Fruit fly (Drosophila melanogaster) whole organism, embryonic: ENCODE data around the gene CG6398.

Experiments used
- Abd-B ChIP-seq: fragments of 200-800 bp; sonication (Bioruptor generic); optimal IDR thresholded peaks from 2 replicates; lab custom pipeline; 2018; ENCODE audit warnings: missing biosample characterization, mild to moderate bottlenecking, missing genetic modification characterization, moderate library complexity
- CG10979 ChIP-seq: fragments of 200-800 bp; sonication (Bioruptor generic); optimal IDR thresholded peaks from 2 replicates; lab custom pipeline; 2018; ENCODE audit warnings: missing biosample characterization, mild to moderate bottlenecking, missing genetic modification characterization, moderate library complexity
- CG13123 ChIP-seq: fragments of 200-800 bp; sonication (Bioruptor generic); optimal IDR thresholded peaks from 2 replicates; lab custom pipeline; 2016; ENCODE audit warnings: missing biosample characterization, missing genetic modification characterization
- CG15601 ChIP-seq: fragments of 200-800 bp; sonication (Bioruptor generic); optimal IDR thresholded peaks from 3 replicates; lab custom pipeline; 2019; ENCODE audit warnings: missing biosample characterization, mild to moderate bottlenecking, missing genetic modification characterization, moderate library complexity
- CG18011 ChIP-seq: fragments of 200-800 bp; sonication (Bioruptor generic); optimal IDR thresholded peaks from 2 replicates; lab custom pipeline; 2017; ENCODE audit warnings: missing biosample characterization, missing genetic modification characterization, mild to moderate bottlenecking, moderate library complexity, missing genotype
- CG33557 ChIP-seq: fragments of 200-800 bp; sonication (Bioruptor generic); optimal IDR thresholded peaks from 2 replicates; lab custom pipeline; 2019; ENCODE audit warnings: missing biosample characterization, mild to moderate bottlenecking, missing genetic modification characterization, moderate library complexity
- CG6254 ChIP-seq: fragments of 200-800 bp; sonication (Bioruptor generic); optimal IDR thresholded peaks from 3 replicates; lab custom pipeline; 2017; ENCODE audit warnings: mild to moderate bottlenecking, missing biosample characterization, missing genetic modification reagents, missing genetic modification characterization
- CG6683 ChIP-seq: fragments of 200-800 bp; sonication (Bioruptor generic); optimal IDR thresholded peaks from 2 replicates; lab custom pipeline; 2017; ENCODE audit warnings: missing biosample characterization, mild to moderate bottlenecking, missing genetic modification characterization, missing genetic modification reagents
- CG8359 ChIP-seq: fragments of 200-800 bp; sonication (Bioruptor generic); optimal IDR thresholded peaks from 2 replicates; lab custom pipeline; 2017; ENCODE audit warnings: missing biosample characterization, mild to moderate bottlenecking, missing genetic modification characterization, borderline replicate concordance
- CG9797 ChIP-seq: fragments of 200-800 bp; sonication (Bioruptor generic); optimal IDR thresholded peaks from 3 replicates; lab custom pipeline; 2018; ENCODE audit warnings: missing biosample characterization, mild to moderate bottlenecking, missing genetic modification characterization
- D ChIP-seq, 2 experiments: fragments of 200-800 bp in 1 of 2; fragments of >200 bp in 1 of 2; sonication (Bioruptor generic) in 1 of 2; optimal IDR thresholded peaks; 2 replicates in 1 of 2; 3 replicates in 1 of 2; lab custom pipeline; 2017; ENCODE audit warnings: mild to moderate bottlenecking in 1 of 2, missing biosample characterization in 1 of 2, missing genetic modification characterization in 1 of 2, missing genetic modification reagents in 1 of 2
- Dfd ChIP-seq, 2 experiments: fragments of >200 bp; optimal IDR thresholded peaks; 2 replicates each; lab custom pipeline; 2017; ENCODE audit warnings: missing biosample characterization in 2 of 2, missing genetic modification characterization in 2 of 2
- E2f1 ChIP-seq: fragments of 200-800 bp; sonication (Bioruptor generic); IDR thresholded peaks from 2 replicates; pipeline ENCODE4 v1.3.6; 2022; ENCODE audit warnings: missing biosample characterization, missing genetic modification characterization
- Ets65A ChIP-seq: fragments of 200-800 bp; sonication (Bioruptor generic); peaks from one replicate; lab custom pipeline; 2016; ENCODE audit warnings: missing biosample characterization, missing genetic modification characterization
- Fer2 ChIP-seq: fragments of 200-800 bp; sonication (Bioruptor generic); optimal IDR thresholded peaks from 2 replicates; lab custom pipeline; 2018; ENCODE audit warnings: missing biosample characterization, mild to moderate bottlenecking, missing genetic modification characterization, moderate library complexity
- H2.0 ChIP-seq: fragments of 200-800 bp; sonication (Bioruptor generic); IDR thresholded peaks from 2 replicates; pipeline ENCODE4 v1.3.6; 2022; ENCODE audit warnings: missing biosample characterization, missing genetic modification characterization
- HHEX ChIP-seq: fragments of 200-800 bp; sonication (Bioruptor generic); optimal IDR thresholded peaks from 3 replicates; lab custom pipeline; 2017; ENCODE audit warnings: missing biosample characterization, mild to moderate bottlenecking, missing genetic modification characterization, missing genetic modification reagents
- HLH4C ChIP-seq: fragments of 200-800 bp; sonication (Bioruptor generic); IDR thresholded peaks from 3 replicates; pipeline ENCODE4 v1.3.6; 2022; ENCODE audit warnings: missing biosample characterization, missing genetic modification characterization; ENCODE audit not compliant: partially characterized antibody
- Hey ChIP-seq: fragments of 200-800 bp; sonication (Bioruptor generic); optimal IDR thresholded peaks from 3 replicates; lab custom pipeline; 2018; ENCODE audit warnings: missing biosample characterization, mild to moderate bottlenecking, missing genetic modification characterization
- Hr3 ChIP-seq: fragments of 200-800 bp; sonication (Bioruptor generic); optimal IDR thresholded peaks from 3 replicates; lab custom pipeline; 2016; ENCODE audit warnings: missing biosample characterization, missing genetic modification characterization
- Hr51 ChIP-seq, 2 experiments: fragments of 200-800 bp; sonication (Bioruptor generic); optimal IDR thresholded peaks; 2 replicates in 1 of 2; 3 replicates in 1 of 2; lab custom pipeline; 2016 to 2018; ENCODE audit warnings: missing biosample characterization in 2 of 2, missing genetic modification characterization in 2 of 2, mild to moderate bottlenecking in 1 of 2, moderate library complexity in 1 of 2
- Lim3 ChIP-seq: fragments of 200-800 bp; sonication (Bioruptor generic); IDR thresholded peaks from 2 replicates; pipeline ENCODE4 v1.3.6; 2022; ENCODE audit warnings: missing biosample characterization, missing genetic modification characterization
- Neu2 ChIP-seq: fragments of 200-800 bp; sonication (Bioruptor generic); optimal IDR thresholded peaks from 3 replicates; lab custom pipeline; 2016; ENCODE audit warnings: missing biosample characterization, missing genetic modification characterization, borderline replicate concordance
- Sry-β ChIP-seq: fragments of 200-800 bp; sonication (Bioruptor generic); optimal IDR thresholded peaks from 2 replicates; lab custom pipeline; 2018; ENCODE audit warnings: missing biosample characterization, mild to moderate bottlenecking, missing genetic modification characterization, moderate library complexity
- Trl ChIP-seq, 3 experiments: fragments of >200 bp in 2 of 3; fragments of 200-800 bp in 1 of 3; sonication (Bioruptor generic) in 1 of 3; optimal IDR thresholded peaks; 2 replicates in 1 of 3; 3 replicates in 2 of 3; lab custom pipeline; 2016 to 2017; ENCODE audit warnings: missing biosample characterization in 1 of 3, missing genetic modification characterization in 1 of 3
- abd-A ChIP-seq: fragments of 200-800 bp; sonication (Bioruptor generic); optimal IDR thresholded peaks from 3 replicates; lab custom pipeline; 2019; ENCODE audit warnings: missing biosample characterization, mild to moderate bottlenecking, missing genetic modification characterization, moderate library complexity
- ac ChIP-seq: fragments of 200-800 bp; sonication (Bioruptor generic); optimal IDR thresholded peaks from 3 replicates; lab custom pipeline; 2017; ENCODE audit warnings: missing biosample characterization, mild to moderate bottlenecking, missing genetic modification characterization
- br ChIP-seq: fragments of >200 bp; optimal IDR thresholded peaks from 2 replicates; lab custom pipeline; 2017
- cg ChIP-seq: fragments of 200-800 bp; sonication (Bioruptor generic); optimal IDR thresholded peaks from 3 replicates; lab custom pipeline; 2019; ENCODE audit warnings: missing biosample characterization, mild to moderate bottlenecking, missing genetic modification characterization, moderate library complexity
- en ChIP-seq: fragments of 200-800 bp; sonication (Bioruptor generic); optimal IDR thresholded peaks from 2 replicates; lab custom pipeline; 2016; ENCODE audit warnings: missing biosample characterization, missing genetic modification characterization
- fd64A ChIP-seq: fragments of 200-800 bp; sonication (Bioruptor generic); optimal IDR thresholded peaks from 3 replicates; lab custom pipeline; 2018; ENCODE audit warnings: missing biosample characterization, mild to moderate bottlenecking, missing genetic modification characterization
- fd96Cb ChIP-seq: fragments of 200-800 bp; sonication (Bioruptor generic); optimal IDR thresholded peaks from 2 replicates; lab custom pipeline; 2018; ENCODE audit warnings: missing biosample characterization, mild to moderate bottlenecking, missing genetic modification characterization, moderate library complexity
- gcm2 ChIP-seq: fragments of 200-800 bp; sonication (Bioruptor generic); optimal IDR thresholded peaks from 2 replicates; lab custom pipeline; 2016; ENCODE audit warnings: missing biosample characterization, missing genetic modification characterization
- gsb-n ChIP-seq: fragments of 200-800 bp; sonication (Bioruptor generic); optimal IDR thresholded peaks from 3 replicates; lab custom pipeline; 2018; ENCODE audit warnings: missing biosample characterization, mild to moderate bottlenecking, missing genetic modification characterization
- lab ChIP-seq: fragments of 200-800 bp; sonication (Bioruptor generic); optimal IDR thresholded peaks from 3 replicates; lab custom pipeline; 2017; ENCODE audit warnings: missing biosample characterization, missing genetic modification characterization, mild to moderate bottlenecking, moderate library complexity, missing genetic modification reagents
- odd ChIP-seq: fragments of 200-800 bp; sonication (Bioruptor generic); optimal IDR thresholded peaks from 2 replicates; lab custom pipeline; 2017; ENCODE audit warnings: missing biosample characterization, mild to moderate bottlenecking, missing genetic modification characterization
- onecut ChIP-seq: fragments of 200-800 bp; sonication (Bioruptor generic); IDR thresholded peaks from 2 replicates; pipeline ENCODE4 v1.3.6; 2022; ENCODE audit warnings: missing biosample characterization, missing genetic modification characterization
- pan ChIP-seq, 4 experiments: fragments of >200 bp in 3 of 4; fragments of 200-800 bp in 1 of 4; sonication (Bioruptor generic) in 1 of 4; optimal IDR thresholded peaks in 3 of 4; IDR thresholded peaks in 1 of 4; 2 replicates each; pipeline versions ENCODE4 v1.3.6 to Lab custom; 2017 to 2022; ENCODE audit warnings: missing biosample characterization in 2 of 4, missing genetic modification characterization in 2 of 4, mixed read lengths in 1 of 4
- pzg ChIP-seq: fragments of 200-800 bp; sonication (Bioruptor generic); optimal IDR thresholded peaks from 3 replicates; lab custom pipeline; 2018; ENCODE audit warnings: missing biosample characterization, mild to moderate bottlenecking, missing genetic modification characterization, moderate library complexity
- salm ChIP-seq: fragments of 200-800 bp; sonication (Bioruptor generic); optimal IDR thresholded peaks from 2 replicates; lab custom pipeline; 2018; ENCODE audit warnings: missing biosample characterization, mild to moderate bottlenecking, missing genetic modification characterization
- shn ChIP-seq: fragments of 200-800 bp; sonication (Bioruptor generic); optimal IDR thresholded peaks from 3 replicates; lab custom pipeline; 2016; ENCODE audit warnings: missing biosample characterization, missing genetic modification characterization
- sim ChIP-seq: fragments of 200-800 bp; sonication (Bioruptor generic); IDR thresholded peaks from 2 replicates; pipeline ENCODE4 v1.3.6; 2022; ENCODE audit warnings: missing biosample characterization, missing genetic modification characterization
- slp2 ChIP-seq: fragments of 200-800 bp; sonication (Bioruptor generic); optimal IDR thresholded peaks from 2 replicates; lab custom pipeline; 2016; ENCODE audit warnings: missing biosample characterization, missing genetic modification characterization
- sqz ChIP-seq: fragments of 200-800 bp; sonication (Bioruptor generic); optimal IDR thresholded peaks from 3 replicates; lab custom pipeline; 2018; ENCODE audit warnings: missing biosample characterization, mild to moderate bottlenecking, missing genetic modification characterization
- tup ChIP-seq: fragments of 200-800 bp; sonication (Bioruptor generic); optimal IDR thresholded peaks from 2 replicates; lab custom pipeline; 2016; ENCODE audit warnings: missing biosample characterization, mild to moderate bottlenecking, missing genetic modification characterization, moderate library complexity
- tx ChIP-seq: fragments of 200-800 bp; sonication (Bioruptor generic); optimal IDR thresholded peaks from 2 replicates; lab custom pipeline; 2016; ENCODE audit warnings: missing biosample characterization, missing genetic modification characterization

The CG6398 gene

dm6 chrX:17790710-17791109 is 39.9 kb upstream of the CG6398 start, which contains the start of gene OdsH:
TSS of gene OdsH (plus strand) at chrX:17791010.
- TF ChIP-seq gcm2 (GFP tag; lab: Kevin White, UChicago) = no peak
- no peak for TF ChIP-seq CG13123 (GFP tag; lab: Kevin White, UChicago)
- no peak for TF ChIP-seq pzg
- no peak for TF ChIP-seq Dfd (GFP tag; optimal IDR thresholded peaks at IDR 0.05; lab: Kevin White, UChicago)
- no peak for TF ChIP-seq HHEX (GFP tag; lab: Kevin White, UChicago)
- TF ChIP-seq CG6683 (GFP tag; lab: Kevin White, UChicago) = no peak
- no peak for TF ChIP-seq pan (optimal IDR thresholded peaks at IDR 0.05; lab: Kevin White, UChicago)
- TF ChIP-seq pan (GFP tag; optimal IDR thresholded peaks at IDR 0.05 in 1 of 2, IDR thresholded peaks at IDR 0.05 in 1 of 2) = no peak
- TF ChIP-seq onecut (GFP tag; lab: Robert Waterston, UW) = no peak
- no peak for TF ChIP-seq Hey (tag; lab: Kevin White, UChicago)
- no peak for TF ChIP-seq lab (GFP tag; lab: Kevin White, UChicago)
- no peak for TF ChIP-seq CG8359 (GFP tag; lab: Kevin White, UChicago)
- TF ChIP-seq CG6254 (GFP tag; lab: Kevin White, UChicago) = no peak
- no peak for TF ChIP-seq sim (GFP tag; lab: Robert Waterston, UW)
- no peak for TF ChIP-seq abd-A
- no peak for TF ChIP-seq Neu2 (GFP tag; lab: Kevin White, UChicago)
- no peak for TF ChIP-seq Fer2 (tag; lab: Kevin White, UChicago)
- no peak for TF ChIP-seq tup
- TF ChIP-seq Abd-B = no peak
- TF ChIP-seq, all 482 proteins: peak for 0

- TF ChIP-seq H2.0 (peak; percentile 31; the same call in 1 of the 2 replicates), CG33557 (GFP tag; lab: Kevin White, UChicago) (no peak), Hr3 (peak; percentile 3), CG9797 (GFP tag; lab: Kevin White, UChicago) (no peak), gsb-n (tag; lab: Kevin White, UChicago) (peak; percentile 19), CG18011 (GFP tag; lab: Kevin White, UChicago) (no peak), E2f1 (GFP tag; lab: Robert Waterston, UW) (no peak), Trl (optimal IDR thresholded peaks at IDR 0.05; lab: Kevin White, UChicago) (no peak), Trl (GFP tag; optimal IDR thresholded peaks at IDR 0.05; lab: Kevin White, UChicago) (no peak), salm (tag; lab: Kevin White, UChicago) (no peak), HLH4C (GFP tag; lab: Robert Waterston, UW) (no peak), Sry-β (GFP tag; lab: Kevin White, UChicago) (no peak), Hr51 (GFP tag; optimal IDR thresholded peaks at IDR 0.05; lab: Kevin White, UChicago) (peak in 1 of 2 experiments; percentile 39), CG15601 (tag; lab: Kevin White, UChicago) (peak; percentile 31), shn (GFP tag; lab: Kevin White, UChicago) (no peak), CG10979 (tag; lab: Kevin White, UChicago) (peak; percentile 67), ac (GFP tag; lab: Kevin White, UChicago) (no peak), slp2 (no peak), sqz (no peak), tx (no peak), cg (peak; percentile 44), en (no peak), fd64A (GFP tag; lab: Kevin White, UChicago) (no peak), fd96Cb (tag; lab: Kevin White, UChicago) (peak; percentile 39), br (lab: Kevin White, UChicago) (no peak), odd (GFP tag; lab: Kevin White, UChicago) (no peak), Ets65A (GFP tag; lab: Kevin White, UChicago) (no peak), Lim3 (no peak), lab (GFP tag; lab: Kevin White, UChicago) (peak; percentile 41), D (optimal IDR thresholded peaks at IDR 0.05; lab: Kevin White, UChicago) (no peak), D (GFP tag; optimal IDR thresholded peaks at IDR 0.05; lab: Kevin White, UChicago) (peak; percentile 55)
Observed at dm6 chrX:17799070-17799802, 31.4 kb upstream of the CG6398 start.
